Worm (Caenorhabditis elegans) whole organism, L3 larva: Measurements from ENCODE around the gene R144.10.

Experiments used
- aly-2 ChIP-seq: fragments of 150-350 bp; optimal IDR thresholded peaks from 2 replicates; lab custom pipeline; 2014; ENCODE audit warnings: missing biosample characterization, missing genetic modification characterization
- ama-1 ChIP-seq: fragments of 150-350 bp; optimal IDR thresholded peaks from 2 replicates; lab custom pipeline; 2018
- ceh-82 ChIP-seq: fragments of 150-350 bp; optimal IDR thresholded peaks from 2 replicates; lab custom pipeline; 2014; ENCODE audit warnings: missing biosample characterization, missing genetic modification characterization
- lin-39 ChIP-seq: fragments of 150-350 bp; optimal IDR thresholded peaks from 2 replicates; lab custom pipeline; 2018; ENCODE audit warnings: missing biosample characterization, missing genetic modification reagents, missing genetic modification characterization
- nhr-23 ChIP-seq: fragments of 150-350 bp; optimal IDR thresholded peaks from 2 replicates; lab custom pipeline; 2014; ENCODE audit warnings: missing biosample characterization, missing genetic modification reagents, missing genetic modification characterization
- nhr-43 ChIP-seq: sonication (generic microtip); optimal IDR thresholded peaks from 2 replicates; lab custom pipeline; 2016; ENCODE audit warnings: mild to moderate bottlenecking, missing genetic modification characterization, missing compliant biosample characterization; ENCODE audit not compliant: poor library complexity, severe bottlenecking
- nhr-77 ChIP-seq: fragments of 150-350 bp; optimal IDR thresholded peaks from 2 replicates; lab custom pipeline; 2014; ENCODE audit warnings: missing biosample characterization, missing genetic modification characterization
- pha-4 ChIP-seq: fragments of 150-350 bp; optimal IDR thresholded peaks from 2 replicates; lab custom pipeline; 2014; ENCODE audit warnings: missing biosample characterization, missing genetic modification reagents, missing genetic modification characterization
- pqm-1 ChIP-seq: fragments of 150-350 bp; optimal IDR thresholded peaks from 2 replicates; lab custom pipeline; 2017; ENCODE audit warnings: missing biosample characterization, missing genetic modification characterization, inconsistent platforms
- snpc-4 ChIP-seq: fragments of 150-350 bp; optimal IDR thresholded peaks from 2 replicates; lab custom pipeline; 2014; ENCODE audit warnings: missing biosample characterization, missing genetic modification characterization
- unc-62 ChIP-seq: fragments of 150-350 bp; sonication (generic microtip); optimal IDR thresholded peaks from 4 replicates; lab custom pipeline; 2014; ENCODE audit warnings: missing biosample characterization, missing genetic modification reagents, missing genetic modification characterization
- zag-1 ChIP-seq: fragments of 150-350 bp; optimal IDR thresholded peaks from 2 replicates; lab custom pipeline; 2014; ENCODE audit warnings: missing biosample characterization, missing genetic modification characterization

ce11 chrIII:4956566-4956965 lies 45.6 kb downstream of the R144.10 start, which contains the start of gene C26E6.1:
- TF ChIP-seq pha-4 (tag; lab: Kevin White, UChicago) = no peak
- TF ChIP-seq aly-2 = no peak
- no peak for TF ChIP-seq unc-62
- no peak for TF ChIP-seq snpc-4
- no peak for TF ChIP-seq nhr-43 (tag; lab: Kevin White, UChicago)
- TF ChIP-seq nhr-77 = no peak
- no peak for TF ChIP-seq lin-39
- no peak for TF ChIP-seq nhr-23
- TF ChIP-seq pqm-1 (tag; lab: Kevin White, UChicago) = no peak
- TF ChIP-seq ama-1 (lab: Kevin White, UChicago) = no peak
- no peak for TF ChIP-seq zag-1 (tag; lab: Kevin White, UChicago)
- no peak for TF ChIP-seq ceh-82 (tag; lab: Kevin White, UChicago)
